Worm (Caenorhabditis elegans) whole organism, L4/young adult: ENCODE results near the gene T02H6.7.

ENCODE experiments used
- dao-5 ChIP-seq: sonication (generic microtip); optimal IDR thresholded peaks from 2 replicates; lab custom pipeline; 2016; ENCODE audit warnings: missing genotype, missing genetic modification characterization, moderate library complexity, missing compliant biosample characterization
- him-1 ChIP-seq: sonication (generic microtip); optimal IDR thresholded peaks from 2 replicates; lab custom pipeline; 2016; ENCODE audit warnings: missing genotype, missing genetic modification reagents, missing genetic modification characterization, missing compliant biosample characterization

DNA sequence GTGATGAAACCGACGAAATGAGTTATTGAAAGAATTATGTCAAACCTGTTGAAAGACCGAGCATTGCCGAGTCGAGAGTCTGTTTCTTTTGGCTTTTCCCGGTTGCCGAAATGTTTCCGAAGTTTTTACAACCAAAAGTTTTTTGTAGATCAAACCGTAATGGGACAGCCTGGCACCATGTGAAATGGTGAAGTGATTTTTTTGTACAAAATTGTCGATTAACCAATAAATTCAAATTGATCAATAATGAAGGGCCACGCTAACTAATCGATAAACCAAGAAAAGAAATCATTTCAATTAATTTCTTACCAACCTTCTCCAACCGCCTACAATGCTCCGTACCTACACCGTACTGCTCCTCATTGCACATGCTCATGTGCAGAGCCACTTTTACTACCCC is 9.1 kb downstream of the T02H6.7 start, which contains the start of gene T02H6.3:
- TF ChIP-seq him-1 (tag; lab: Kevin White, UChicago) (no peak), dao-5 (tag; lab: Kevin White, UChicago) (no peak)
